Worm (Caenorhabditis elegans) whole organism, L4 larva: Measurements from ENCODE around the gene pxl-1.

Experiments
- D1046.2 ChIP-seq: fragments of 200-800 bp; sonication (Bioruptor generic); IDR thresholded peaks from 2 replicates; pipeline ENCODE4 v1.3.6; 2022; ENCODE audit warnings: missing genetic modification characterization, missing compliant biosample characterization
- F37D6.2 ChIP-seq: sonication (generic microtip); optimal IDR thresholded peaks from 2 replicates; lab custom pipeline; 2016; ENCODE audit warnings: mild to moderate bottlenecking, missing genetic modification characterization, missing compliant biosample characterization
- F44E2.7 ChIP-seq: fragments of 200-800 bp; sonication (Bioruptor generic); IDR thresholded peaks from 2 replicates; pipeline ENCODE4 v2.1.2; 2022; ENCODE audit warnings: missing genetic modification characterization, missing compliant biosample characterization
- R02D3.7 ChIP-seq: fragments of 150-350 bp; sonication (generic microtip); optimal IDR thresholded peaks from 3 replicates; lab custom pipeline; 2014; ENCODE audit warnings: missing biosample characterization, missing genetic modification characterization
- T20F7.1 ChIP-seq: fragments of 200-800 bp; sonication (Bioruptor generic); optimal IDR thresholded peaks from 2 replicates; lab custom pipeline; 2018; ENCODE audit warnings: mild to moderate bottlenecking, missing genetic modification characterization, missing compliant biosample characterization
- Y48G9A.11 ChIP-seq: fragments of 200-800 bp; sonication (Bioruptor generic); IDR thresholded peaks from 2 replicates; pipeline ENCODE4 v1.3.6; 2022; ENCODE audit warnings: missing genetic modification reagents, missing genetic modification characterization, missing compliant biosample characterization
- arid-1 ChIP-seq: fragments of 200-800 bp; sonication (Bioruptor generic); conservative IDR thresholded peaks from 2 replicates; pipeline ENCODE4 v1.3.6; 2022; ENCODE audit warnings: missing genetic modification reagents, missing genetic modification characterization, missing compliant biosample characterization
- ceh-20 ChIP-seq: fragments of 200-800 bp; sonication (Bioruptor generic); IDR thresholded peaks from 2 replicates; pipeline ENCODE4 v1.3.6; 2022; ENCODE audit warnings: missing genetic modification reagents, missing genetic modification characterization, missing compliant biosample characterization
- ceh-32 ChIP-seq: sonication (generic microtip); optimal IDR thresholded peaks from 2 replicates; lab custom pipeline; 2016; ENCODE audit warnings: mild to moderate bottlenecking, missing genetic modification characterization, missing compliant biosample characterization; ENCODE audit not compliant: poor library complexity
- ceh-44 ChIP-seq: fragments of 200-800 bp; sonication (Bioruptor generic); IDR thresholded peaks from 2 replicates; pipeline ENCODE4 v1.3.6; 2022; ENCODE audit warnings: missing genetic modification reagents, missing genetic modification characterization, missing compliant biosample characterization
- ceh-62 ChIP-seq: sonication (generic microtip); optimal IDR thresholded peaks from 2 replicates; lab custom pipeline; 2017; ENCODE audit warnings: missing biosample characterization, missing genetic modification characterization
- ceh-82 ChIP-seq: sonication (generic microtip); optimal IDR thresholded peaks from 2 replicates; lab custom pipeline; 2017; ENCODE audit warnings: missing biosample characterization, missing genetic modification characterization
- ces-1 ChIP-seq: fragments of 150-350 bp; sonication (generic microtip); optimal IDR thresholded peaks from 4 replicates; lab custom pipeline; 2014; ENCODE audit warnings: missing biosample characterization, missing genetic modification reagents, missing genetic modification characterization
- ctbp-1 ChIP-seq: fragments of 200-800 bp; sonication (Bioruptor generic); IDR thresholded peaks from 2 replicates; pipeline ENCODE4 v1.3.6; 2022; ENCODE audit warnings: missing genetic modification reagents, missing genetic modification characterization, missing compliant biosample characterization
- daf-12 ChIP-seq: fragments of 150-350 bp; optimal IDR thresholded peaks from 2 replicates; lab custom pipeline; 2014; ENCODE audit warnings: missing biosample characterization, missing genetic modification reagents, missing genetic modification characterization
- daf-16 ChIP-seq, 3 experiments: sonication (generic microtip); optimal IDR thresholded peaks; 2 replicates each; lab custom pipeline; 2016 to 2017; ENCODE audit warnings: missing genetic modification characterization in 3 of 3, missing genetic modification reagents in 3 of 3, mild to moderate bottlenecking in 2 of 3, missing compliant biosample characterization in 2 of 3, missing biosample characterization in 1 of 3, moderate library complexity in 1 of 3
- daf-19 ChIP-seq: fragments of 200-800 bp; sonication (Bioruptor generic); conservative IDR thresholded peaks from 2 replicates; pipeline ENCODE4 v1.3.6; 2022; ENCODE audit warnings: missing genetic modification characterization, missing compliant biosample characterization
- daf-8 ChIP-seq: fragments of 200-800 bp; sonication (Bioruptor generic); IDR thresholded peaks from 2 replicates; pipeline ENCODE4 v1.3.6; 2022; ENCODE audit warnings: missing genetic modification characterization, missing compliant biosample characterization
- dmd-6 ChIP-seq: fragments of 200-800 bp; sonication (Bioruptor generic); IDR thresholded peaks from 2 replicates; pipeline ENCODE4 v1.3.6; 2022; ENCODE audit warnings: missing genetic modification reagents, missing genetic modification characterization, missing compliant biosample characterization
- dpl-1 ChIP-seq: fragments of 150-350 bp; optimal IDR thresholded peaks from 2 replicates; lab custom pipeline; 2014; ENCODE audit warnings: missing biosample characterization, missing genetic modification reagents, missing genetic modification characterization
- dve-1 ChIP-seq: sonication (generic microtip); optimal IDR thresholded peaks from 2 replicates; lab custom pipeline; 2017; ENCODE audit warnings: antibody characterized with exemption, mild to moderate bottlenecking, missing genetic modification characterization, missing compliant biosample characterization; ENCODE audit not compliant: insufficient read depth
- fos-1 ChIP-seq: fragments of 150-350 bp; optimal IDR thresholded peaks from 2 replicates; lab custom pipeline; 2014; ENCODE audit warnings: missing biosample characterization, missing genetic modification characterization
- hlh-11 ChIP-seq: fragments of 200-800 bp; sonication (Bioruptor generic); optimal IDR thresholded peaks from 2 replicates; lab custom pipeline; 2018; ENCODE audit warnings: mild to moderate bottlenecking, missing genetic modification characterization, missing compliant biosample characterization
- hlh-30 ChIP-seq: sonication (generic microtip); optimal IDR thresholded peaks from 2 replicates; lab custom pipeline; 2017; ENCODE audit warnings: antibody characterized with exemption, mild to moderate bottlenecking, missing genetic modification characterization, missing compliant biosample characterization; ENCODE audit not compliant: insufficient read depth
- hmg-1.1 ChIP-seq: fragments of 200-800 bp; sonication (Bioruptor generic); IDR thresholded peaks from 2 replicates; pipeline ENCODE4 v1.3.6; 2022; ENCODE audit warnings: missing genetic modification reagents, missing genetic modification characterization, missing compliant biosample characterization
- jun-1 ChIP-seq: fragments of 150-350 bp; optimal IDR thresholded peaks from 2 replicates; lab custom pipeline; 2014; ENCODE audit warnings: missing biosample characterization, missing genetic modification reagents, missing genetic modification characterization
- lin-1 ChIP-seq: fragments of 200-800 bp; sonication (Bioruptor generic); IDR thresholded peaks from 2 replicates; pipeline ENCODE4 v1.3.6; 2022; ENCODE audit warnings: missing genetic modification reagents, missing genetic modification characterization, missing compliant biosample characterization
- lin-38 ChIP-seq: fragments of 200-800 bp; sonication (Bioruptor generic); IDR thresholded peaks from 2 replicates; pipeline ENCODE4 v1.3.6; 2022; ENCODE audit warnings: missing genetic modification reagents, missing genetic modification characterization, missing compliant biosample characterization
- lir-3 ChIP-seq: sonication (generic microtip); optimal IDR thresholded peaks from 2 replicates; lab custom pipeline; 2016; ENCODE audit warnings: mild to moderate bottlenecking, missing genetic modification characterization, missing compliant biosample characterization
- madf-5 ChIP-seq, 2 experiments: fragments of 200-800 bp; sonication (Bioruptor generic); IDR thresholded peaks; 2 replicates each; pipeline ENCODE4 v1.3.6; 2022; ENCODE audit warnings: missing compliant biosample characterization in 2 of 2, missing genetic modification characterization in 2 of 2
- madf-9 ChIP-seq: fragments of 200-800 bp; sonication (Bioruptor generic); conservative IDR thresholded peaks from 2 replicates; pipeline ENCODE4 v1.3.6; 2022; ENCODE audit warnings: missing genetic modification reagents, missing genetic modification characterization, missing compliant biosample characterization
- mdt-29 ChIP-seq: fragments of 200-800 bp; sonication (Bioruptor generic); IDR thresholded peaks from 2 replicates; pipeline ENCODE4 v1.3.6; 2022; ENCODE audit warnings: missing genetic modification reagents, missing genetic modification characterization, missing compliant biosample characterization
- mes-2 ChIP-seq: sonication (generic microtip); optimal IDR thresholded peaks from 2 replicates; lab custom pipeline; 2016; ENCODE audit warnings: missing genotype, mild to moderate bottlenecking, missing genetic modification characterization, missing compliant biosample characterization; ENCODE audit not compliant: poor library complexity, severe bottlenecking
- mxl-2 ChIP-seq: fragments of 200-800 bp; sonication (Bioruptor generic); conservative IDR thresholded peaks from 2 replicates; pipeline ENCODE4 v1.3.6; 2022; ENCODE audit warnings: missing genetic modification reagents, missing genetic modification characterization, missing compliant biosample characterization
- nhr-11 ChIP-seq: fragments of 150-350 bp; optimal IDR thresholded peaks from 2 replicates; lab custom pipeline; 2014; ENCODE audit warnings: missing biosample characterization, missing genetic modification characterization
- nhr-28 ChIP-seq: fragments of 150-350 bp; optimal IDR thresholded peaks from 2 replicates; lab custom pipeline; 2014; ENCODE audit warnings: missing biosample characterization, missing genetic modification characterization
- nhr-77 ChIP-seq: fragments of 150-350 bp; optimal IDR thresholded peaks from 2 replicates; lab custom pipeline; 2014; ENCODE audit warnings: missing biosample characterization, missing genetic modification characterization
- pha-4 ChIP-seq, 2 experiments: fragments of 150-350 bp in 1 of 2; fragments of 200-800 bp in 1 of 2; sonication (Bioruptor generic) in 1 of 2; IDR thresholded peaks in 1 of 2; optimal IDR thresholded peaks in 1 of 2; 2 replicates each; pipeline versions ENCODE4 v1.3.6 to Lab custom; 2014 to 2022; ENCODE audit warnings: missing genetic modification characterization in 2 of 2, missing genetic modification reagents in 2 of 2, missing biosample characterization in 1 of 2, missing compliant biosample characterization in 1 of 2
- php-3 ChIP-seq: fragments of 200-800 bp; sonication (Bioruptor generic); IDR thresholded peaks from 2 replicates; pipeline ENCODE4 v1.3.6; 2022; ENCODE audit warnings: missing genetic modification reagents, missing genetic modification characterization, missing compliant biosample characterization
- pqm-1 ChIP-seq: sonication (generic microtip); optimal IDR thresholded peaks from 2 replicates; lab custom pipeline; 2017; ENCODE audit warnings: missing biosample characterization, missing genetic modification characterization
- snpc-1.2 ChIP-seq: fragments of 200-800 bp; sonication (Bioruptor generic); IDR thresholded peaks from 2 replicates; pipeline ENCODE4 v1.3.6; 2022; ENCODE audit warnings: missing genetic modification reagents, missing genetic modification characterization, missing compliant biosample characterization
- snpc-4 ChIP-seq: fragments of 150-350 bp; optimal IDR thresholded peaks from 2 replicates; lab custom pipeline; 2014; ENCODE audit warnings: missing biosample characterization, missing genetic modification characterization
- tra-1 ChIP-seq: fragments of 200-800 bp; sonication (Bioruptor generic); IDR thresholded peaks from 2 replicates; pipeline ENCODE4 v1.3.6; 2022; ENCODE audit warnings: missing genetic modification reagents, missing genetic modification characterization, missing compliant biosample characterization
- unc-130 ChIP-seq: sonication (generic microtip); optimal IDR thresholded peaks from 2 replicates; lab custom pipeline; 2016; ENCODE audit warnings: missing genetic modification reagents, missing genetic modification characterization, missing compliant biosample characterization
- unc-39 ChIP-seq: sonication (generic microtip); optimal IDR thresholded peaks from 2 replicates; lab custom pipeline; 2017; ENCODE audit warnings: missing biosample characterization, missing genetic modification characterization
- zag-1 ChIP-seq: fragments of 150-350 bp; optimal IDR thresholded peaks from 2 replicates; lab custom pipeline; 2014; ENCODE audit warnings: missing biosample characterization, missing genetic modification characterization
- ztf-11 ChIP-seq: fragments of 150-350 bp; optimal IDR thresholded peaks from 2 replicates; lab custom pipeline; 2014; ENCODE audit warnings: missing biosample characterization, missing genetic modification characterization

The pxl-1 gene

DNA sequence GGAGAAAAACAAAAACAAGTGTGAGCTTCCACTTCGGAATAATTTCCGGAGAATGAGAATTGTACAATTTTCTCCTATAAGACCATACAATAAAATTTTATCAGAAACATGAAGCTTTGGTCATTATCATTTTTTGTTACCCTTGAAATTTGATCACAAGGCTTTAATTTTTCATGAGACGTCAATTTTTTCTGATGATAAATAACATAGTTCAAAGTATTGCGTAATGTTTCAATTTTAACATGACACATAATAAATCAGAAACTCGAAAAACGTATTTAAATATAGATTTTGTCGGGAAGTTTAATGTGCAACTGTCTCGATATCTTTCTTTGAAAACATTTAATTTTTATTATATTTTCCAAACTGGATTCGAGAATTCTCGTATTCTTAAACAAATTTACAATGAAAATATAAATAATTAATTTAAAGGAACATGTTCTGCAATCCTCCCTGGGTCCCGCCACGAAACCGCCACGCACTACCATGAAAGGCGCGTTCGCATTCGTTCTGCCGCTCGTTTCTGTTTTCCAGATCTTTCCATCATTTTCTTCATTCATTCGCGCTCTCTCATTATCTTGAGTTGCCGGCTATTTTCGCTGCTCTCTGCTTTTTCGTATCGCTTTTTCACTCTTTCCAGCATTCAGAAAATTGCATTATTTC is 43.1 kb upstream of the pxl-1 start:
- TF ChIP-seq ceh-20 (peak; percentile 58), hlh-30 (tag; lab: Kevin White, UChicago) (peak; percentile 67), lin-38 (GFP tag; lab: Robert Waterston, UW) (peak; percentile 43; the same call in 1 of the 2 replicates), hlh-11 (tag; lab: Kevin White, UChicago) (peak; percentile 24), dmd-6 (GFP tag; lab: Robert Waterston, UW) (0 out of 2 replicates have a peak, but pooled peaks have one; percentile 33), dpl-1 (no peak), pqm-1 (tag; lab: Kevin White, UChicago) (peak; percentile 23), unc-130 (peak; percentile 84), daf-16 (GFP tag; optimal IDR thresholded peaks at IDR 0.05; lab: Kevin White, UChicago) (no peak), daf-16 (tag; optimal IDR thresholded peaks at IDR 0.05; lab: Kevin White, UChicago) (peak; percentile 78), php-3 (GFP tag; lab: Robert Waterston, UW) (peak; percentile 78), tra-1 (GFP tag; lab: Robert Waterston, UW) (0 out of 2 replicates have a peak, but pooled peaks have one; percentile 13), mes-2 (tag; lab: Kevin White, UChicago) (peak; percentile 27), ceh-44 (GFP tag; lab: Robert Waterston, UW) (peak; percentile 18; the same call in 1 of the 2 replicates), mxl-2 (no peak), dve-1 (tag; lab: Kevin White, UChicago) (peak; percentile 73), daf-12 (no peak), hmg-1.1 (GFP tag; lab: Robert Waterston, UW) (no peak), nhr-77 (tag; lab: Kevin White, UChicago) (peak; percentile 36), Y48G9A.11 (GFP tag; lab: Robert Waterston, UW) (peak; percentile 57; the same call in 1 of the 2 replicates), T20F7.1 (GFP tag; lab: Kevin White, UChicago) (peak; percentile 23)
- TF ChIP-seq, all 104 proteins: peak for 16

DNA sequence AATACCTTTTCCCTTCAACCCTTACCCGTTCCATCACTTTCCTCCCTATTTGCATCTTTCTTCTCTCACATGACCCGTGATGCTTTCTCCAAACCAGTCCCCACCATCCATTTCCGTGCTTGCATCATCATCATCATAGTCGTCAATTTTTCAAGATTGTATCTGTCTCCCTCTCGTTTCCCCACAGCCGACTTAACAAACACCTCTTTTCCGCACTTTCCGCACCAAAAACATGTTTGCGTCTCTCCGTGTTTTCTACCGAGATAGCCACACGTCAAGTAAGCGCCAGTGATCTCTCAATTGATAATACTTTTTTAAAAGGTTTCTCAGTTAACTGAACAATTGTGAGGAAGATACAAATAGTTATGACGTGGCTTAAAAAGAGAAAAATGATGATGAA is 42.2 kb upstream of the pxl-1 start:
- peak; percentile 85 for TF ChIP-seq nhr-28 (tag; lab: Kevin White, UChicago)
- no peak for TF ChIP-seq Y48G9A.11 (GFP tag; lab: Robert Waterston, UW)
- TF ChIP-seq lir-3 (tag; lab: Kevin White, UChicago) = no peak
- no peak for TF ChIP-seq madf-9 (GFP tag; lab: Robert Waterston, UW)
- TF ChIP-seq arid-1 (GFP tag; lab: Robert Waterston, UW) = peak; percentile 9; the same call in 1 of the 2 replicates
- no peak for TF ChIP-seq D1046.2
- TF ChIP-seq mdt-29 (GFP tag; lab: Robert Waterston, UW) = no peak
- TF ChIP-seq nhr-11 (tag; lab: Kevin White, UChicago) = peak; percentile 64
- no peak for TF ChIP-seq ceh-62 (tag; lab: Kevin White, UChicago)
- no peak for TF ChIP-seq daf-19 (GFP tag; lab: Robert Waterston, UW)
- TF ChIP-seq daf-8 (GFP tag; lab: Robert Waterston, UW) = no peak
- no peak for TF ChIP-seq F44E2.7 (GFP tag; lab: Robert Waterston, UW)
- no peak for TF ChIP-seq ces-1 (GFP tag; lab: Kevin White, UChicago)
- no peak for TF ChIP-seq jun-1 (tag; lab: Kevin White, UChicago)
- no peak for TF ChIP-seq pha-4 (GFP tag; IDR thresholded peaks at IDR 0.05; lab: Robert Waterston, UW)
- no peak for TF ChIP-seq pha-4 (tag; optimal IDR thresholded peaks at IDR 0.05; lab: Kevin White, UChicago)
- no peak for TF ChIP-seq ceh-82
- TF ChIP-seq ctbp-1 (GFP tag; lab: Robert Waterston, UW) = peak; percentile 63; the same call in 1 of the 2 replicates
- TF ChIP-seq hmg-1.1 (GFP tag; lab: Robert Waterston, UW) = peak; percentile 45; the same call in 1 of the 2 replicates
- TF ChIP-seq unc-39 (tag; lab: Kevin White, UChicago) = no peak
- TF ChIP-seq snpc-1.2 (GFP tag; lab: Robert Waterston, UW) = no peak
- TF ChIP-seq fos-1 (tag; lab: Kevin White, UChicago) = no peak
- peak; percentile 12 for TF ChIP-seq nhr-77 (tag; lab: Kevin White, UChicago)
- no peak for TF ChIP-seq R02D3.7 (tag; lab: Kevin White, UChicago)
- no peak for TF ChIP-seq snpc-4 (tag; lab: Kevin White, UChicago)
- TF ChIP-seq madf-5 (GFP tag; IDR thresholded peaks at IDR 0.05; lab: Robert Waterston, UW) = no peak
- no peak for TF ChIP-seq zag-1 (tag; lab: Kevin White, UChicago)
- TF ChIP-seq ztf-11 (tag; lab: Kevin White, UChicago) = no peak
- no peak for TF ChIP-seq daf-12
- TF ChIP-seq dpl-1 = peak; percentile 31
- TF ChIP-seq ceh-32 (tag; lab: Kevin White, UChicago) = no peak
- TF ChIP-seq F37D6.2 = no peak
- TF ChIP-seq lin-1 (GFP tag; lab: Robert Waterston, UW) = 0 out of 2 replicates have a peak, but pooled peaks have one; percentile 40
